Worm (Caenorhabditis elegans): ENCODE data around the gene trpp-1.

The trpp-1 gene

ce11 chrV:166687-167086 lies 34.7 kb upstream of the trpp-1 start, which contains the start of gene Y108G3AL.2:
Gene Y108G3AL.2, plus strand, starts transcription at chrV:166987.
- no peak for TF ChIP-seq nhr-67 (tag; optimal IDR thresholded peaks at IDR 0.05)
- TF ChIP-seq ZK546.5 (tag; optimal IDR thresholded peaks at IDR 0.05): no peak
- TF ChIP-seq hmg-11 (tag; optimal IDR thresholded peaks at IDR 0.05): no peak
- TF ChIP-seq mdl-1 (tag; optimal IDR thresholded peaks at IDR 0.05): no peak
- TF ChIP-seq nhr-77 (tag; optimal IDR thresholded peaks at IDR 0.05): no peak
- TF ChIP-seq mml-1 (tag; optimal IDR thresholded peaks at IDR 0.05): no peak
- no peak for TF ChIP-seq nhr-11 (tag; optimal IDR thresholded peaks at IDR 0.05)
- TF ChIP-seq sea-2 (GFP tag; optimal IDR thresholded peaks at IDR 0.05): no peak
- no peak for TF ChIP-seq nhr-237 (tag; optimal IDR thresholded peaks at IDR 0.05)
- no peak for TF ChIP-seq R02D3.7 (tag; optimal IDR thresholded peaks at IDR 0.05)
- TF ChIP-seq nhr-43 (tag; optimal IDR thresholded peaks at IDR 0.05; ENCODE audit: poor library complexity, severe bottlenecking): no peak
- no peak for TF ChIP-seq tbx-2 (tag; optimal IDR thresholded peaks at IDR 0.05)
- no peak for TF ChIP-seq unc-39 (tag; optimal IDR thresholded peaks at IDR 0.05)
- no peak for TF ChIP-seq nhr-23 (tag; optimal IDR thresholded peaks at IDR 0.05)

- no peak for TF ChIP-seq zag-1 (tag; optimal IDR thresholded peaks at IDR 0.05)
- no peak for TF ChIP-seq nfya-1 (tag; optimal IDR thresholded peaks at IDR 0.05; ENCODE audit: insufficient read depth)
- TF ChIP-seq eor-1 (tag; optimal IDR thresholded peaks at IDR 0.05): no peak
- no peak for TF ChIP-seq nhr-77 (tag; optimal IDR thresholded peaks at IDR 0.05)
- TF ChIP-seq jun-1 (tag; optimal IDR thresholded peaks at IDR 0.05): no peak
- no peak for TF ChIP-seq ZK546.5 (tag; optimal IDR thresholded peaks at IDR 0.05)
- TF ChIP-seq pha-4 (tag; optimal IDR thresholded peaks at IDR 0.05): no peak
- TF ChIP-seq ztf-4 (tag; optimal IDR thresholded peaks at IDR 0.05): no peak
- no peak for TF ChIP-seq egl-27 (tag; optimal IDR thresholded peaks at IDR 0.05)
- no peak for TF ChIP-seq ceh-9 (tag; optimal IDR thresholded peaks at IDR 0.05)
- no peak for TF ChIP-seq mml-1 (tag; optimal IDR thresholded peaks at IDR 0.05)
- TF ChIP-seq tbx-2 (tag; optimal IDR thresholded peaks at IDR 0.05): no peak
- TF ChIP-seq lin-15B (tag; optimal IDR thresholded peaks at IDR 0.05): no peak
- no peak for TF ChIP-seq snpc-4 (tag; optimal IDR thresholded peaks at IDR 0.05)
- TF ChIP-seq hmg-11 (tag; optimal IDR thresholded peaks at IDR 0.05): no peak
Measured at ce11 chrV:172110-172509, 29.3 kb upstream of the trpp-1 start, which contains the start of gene cfap-36. Gene cfap-36, minus strand, starts transcription at chrV:172210.

ce11 chrV:173437-173836 lies 28.0 kb upstream of the trpp-1 start:
- TF ChIP-seq nfya-1 (tag; optimal IDR thresholded peaks at IDR 0.05; ENCODE audit: insufficient read depth) (peak; percentile 8), zag-1 (tag; optimal IDR thresholded peaks at IDR 0.05) (no peak), lsy-12 (tag; optimal IDR thresholded peaks at IDR 0.05) (no peak)

ce11 chrV:174520-174919 lies 26.9 kb upstream of the trpp-1 start:
- TF ChIP-seq nfya-1 (tag; optimal IDR thresholded peaks at IDR 0.05; ENCODE audit: insufficient read depth) (peak; percentile 56), lin-39 (tag; optimal IDR thresholded peaks at IDR 0.05) (no peak)

ce11 chrV:176870-177467 lies 24.4 kb upstream of the trpp-1 start, which contains the start of gene cul-3:
Gene cul-3, plus strand, starts transcription at chrV:177417.
- TF ChIP-seq aly-2 (tag; optimal IDR thresholded peaks at IDR 0.05) (no peak), nhr-237 (tag; optimal IDR thresholded peaks at IDR 0.05) (no peak), zag-1 (tag; optimal IDR thresholded peaks at IDR 0.05) (no peak), mml-1 (tag; optimal IDR thresholded peaks at IDR 0.05) (no peak), nhr-25 (tag; optimal IDR thresholded peaks at IDR 0.05) (peak; percentile 44), sea-2 (GFP tag; optimal IDR thresholded peaks at IDR 0.05) (no peak), ceh-16 (tag; optimal IDR thresholded peaks at IDR 0.05) (no peak), nhr-77 (tag; optimal IDR thresholded peaks at IDR 0.05) (no peak), jun-1 (tag; optimal IDR thresholded peaks at IDR 0.05) (peak; percentile 45), ztf-4 (tag; optimal IDR thresholded peaks at IDR 0.05) (no peak), hmg-11 (tag; optimal IDR thresholded peaks at IDR 0.05) (peak; percentile 82), eor-1 (tag; optimal IDR thresholded peaks at IDR 0.05) (no peak), elt-1 (tag; optimal IDR thresholded peaks at IDR 0.05) (no peak), pqm-1 (tag; optimal IDR thresholded peaks at IDR 0.05) (no peak), ceh-82 (tag; optimal IDR thresholded peaks at IDR 0.05) (no peak), nhr-12 (tag; optimal IDR thresholded peaks at IDR 0.05) (no peak), fkh-2 (tag; optimal IDR thresholded peaks at IDR 0.05) (no peak), fkh-10 (GFP tag; optimal IDR thresholded peaks at IDR 0.05) (no peak), elt-3 (tag; optimal IDR thresholded peaks at IDR 0.05) (no peak), fos-1 (tag; optimal IDR thresholded peaks at IDR 0.05) (no peak), mdl-1 (tag; optimal IDR thresholded peaks at IDR 0.05) (no peak), nhr-11 (tag; optimal IDR thresholded peaks at IDR 0.05) (no peak), nhr-76 (tag; optimal IDR thresholded peaks at IDR 0.05) (no peak), snpc-4 (tag; optimal IDR thresholded peaks at IDR 0.05) (peak; percentile 26), lin-15B (tag; optimal IDR thresholded peaks at IDR 0.05) (peak; percentile 60), nhr-23 (tag; optimal IDR thresholded peaks at IDR 0.05) (peak; percentile 26), ztf-11 (tag; optimal IDR thresholded peaks at IDR 0.05) (no peak), elt-2 (tag; optimal IDR thresholded peaks at IDR 0.05) (no peak), egl-5 (tag; optimal IDR thresholded peaks at IDR 0.05) (no peak), unc-62 (GFP tag; optimal IDR thresholded peaks at IDR 0.05) (no peak), nfya-1 (tag; optimal IDR thresholded peaks at IDR 0.05; ENCODE audit: insufficient read depth) (peak; percentile 65), ceh-28 (tag; optimal IDR thresholded peaks at IDR 0.05) (peak; percentile 42)

Data from whole organism, L3 larva.